Worm (Caenorhabditis elegans) whole organism, L1 larva: ENCODE data around the gene F46C5.7.
A peak's percentile ranks its signal among the peaks of the same experiment; 100 is the strongest.

Experiments used
- C04F5.9 ChIP-seq: sonication (generic microtip); optimal IDR thresholded peaks from 2 replicates; lab custom pipeline; 2016; ENCODE audit warnings: missing genetic modification characterization, missing compliant biosample characterization
- C34B4.2 ChIP-seq: sonication (generic microtip); optimal IDR thresholded peaks from 2 replicates; lab custom pipeline; 2017; ENCODE audit warnings: mild to moderate bottlenecking, missing genetic modification characterization, missing compliant biosample characterization
- F16B12.6 ChIP-seq: fragments of 150-350 bp; optimal IDR thresholded peaks from 2 replicates; lab custom pipeline; 2014; ENCODE audit warnings: missing biosample characterization, missing genetic modification characterization
- Y116A8C.19 ChIP-seq: sonication (generic microtip); optimal IDR thresholded peaks from 2 replicates; lab custom pipeline; 2016; ENCODE audit warnings: missing compliant biosample characterization, missing genetic modification characterization, borderline replicate concordance
- alr-1 ChIP-seq: fragments of 200-800 bp; sonication (Bioruptor generic); optimal IDR thresholded peaks from 2 replicates; lab custom pipeline; 2018; ENCODE audit warnings: borderline replicate concordance, mild to moderate bottlenecking, missing genetic modification characterization, missing compliant biosample characterization
- aly-2 ChIP-seq: fragments of 150-350 bp; optimal IDR thresholded peaks from 2 replicates; lab custom pipeline; 2014; ENCODE audit warnings: missing biosample characterization, missing genetic modification characterization
- ama-1 ChIP-seq: fragments of 150-350 bp; optimal IDR thresholded peaks from 2 replicates; lab custom pipeline; 2014
- blmp-1 ChIP-seq: fragments of 150-350 bp; optimal IDR thresholded peaks from 2 replicates; lab custom pipeline; 2014; ENCODE audit warnings: missing biosample characterization, missing genetic modification characterization
- ceh-63 ChIP-seq: fragments of 200-800 bp; sonication (Bioruptor generic); optimal IDR thresholded peaks from 2 replicates; lab custom pipeline; 2018; ENCODE audit warnings: mild to moderate bottlenecking, missing genetic modification characterization, missing compliant biosample characterization
- ceh-8 ChIP-seq: fragments of 200-800 bp; sonication (Bioruptor generic); optimal IDR thresholded peaks from 2 replicates; lab custom pipeline; 2018; ENCODE audit warnings: mild to moderate bottlenecking, missing genetic modification characterization, moderate library complexity, missing compliant biosample characterization
- ceh-82 ChIP-seq, 3 experiments: fragments of 150-350 bp in 1 of 3; sonication (generic microtip) in 2 of 3; optimal IDR thresholded peaks; 2 replicates each; lab custom pipeline; 2014 to 2017; ENCODE audit warnings: missing biosample characterization in 3 of 3, missing genetic modification characterization in 3 of 3
- ceh-88 ChIP-seq: fragments of 200-800 bp; sonication (Bioruptor generic); IDR thresholded peaks from 2 replicates; pipeline ENCODE4 v1.3.6; 2022; ENCODE audit warnings: missing genetic modification characterization, missing compliant biosample characterization
- ceh-90 ChIP-seq: sonication (generic microtip); optimal IDR thresholded peaks from 2 replicates; lab custom pipeline; 2016; ENCODE audit warnings: missing genetic modification characterization, missing compliant biosample characterization
- ces-1 ChIP-seq: fragments of 150-350 bp; optimal IDR thresholded peaks from 2 replicates; lab custom pipeline; 2014; ENCODE audit warnings: missing biosample characterization, missing genetic modification reagents, missing genetic modification characterization
- dpl-1 ChIP-seq, 3 experiments: fragments of 150-350 bp in 2 of 3; sonication (generic microtip) in 1 of 3; optimal IDR thresholded peaks; 2 replicates each; lab custom pipeline; 2014 to 2017; ENCODE audit warnings: missing biosample characterization in 3 of 3, missing genetic modification characterization in 3 of 3, missing genetic modification reagents in 3 of 3
- dsc-1 ChIP-seq: sonication (generic microtip); optimal IDR thresholded peaks from 2 replicates; lab custom pipeline; 2016; ENCODE audit warnings: mild to moderate bottlenecking, missing genetic modification characterization, missing compliant biosample characterization
- efl-1 ChIP-seq, 4 experiments: fragments of 150-350 bp; optimal IDR thresholded peaks in 3 of 4; peaks in 1 of 4; 1 replicate in 1 of 4; 2 replicates in 3 of 4; lab custom pipeline; 2014; ENCODE audit warnings: missing biosample characterization in 2 of 4, missing genetic modification characterization in 2 of 4, missing genetic modification reagents in 2 of 4
- efl-3 ChIP-seq: fragments of 200-800 bp; sonication (Bioruptor generic); optimal IDR thresholded peaks from 2 replicates; lab custom pipeline; 2018; ENCODE audit warnings: mild to moderate bottlenecking, missing genetic modification characterization, missing compliant biosample characterization
- egl-27 ChIP-seq, 2 experiments: fragments of 150-350 bp in 1 of 2; sonication (generic microtip); optimal IDR thresholded peaks; 3 replicates each; lab custom pipeline; 2017 to 2018; ENCODE audit warnings: missing biosample characterization in 2 of 2, missing genetic modification characterization in 2 of 2, missing genetic modification reagents in 2 of 2
- fkh-8 ChIP-seq: sonication (generic microtip); optimal IDR thresholded peaks from 2 replicates; lab custom pipeline; 2016; ENCODE audit warnings: mild to moderate bottlenecking, missing genetic modification characterization, missing compliant biosample characterization
- fos-1 ChIP-seq: fragments of 150-350 bp; optimal IDR thresholded peaks from 2 replicates; lab custom pipeline; 2014; ENCODE audit warnings: missing biosample characterization, missing genetic modification characterization
- grh-1 ChIP-seq: fragments of 200-800 bp; sonication (Bioruptor generic); IDR thresholded peaks from 2 replicates; pipeline ENCODE4 v1.3.6; 2022; ENCODE audit warnings: missing genetic modification reagents, missing genetic modification characterization, missing compliant biosample characterization
- irx-1 ChIP-seq: sonication (generic microtip); optimal IDR thresholded peaks from 2 replicates; lab custom pipeline; 2016; ENCODE audit warnings: missing genetic modification characterization, missing compliant biosample characterization
- isw-1 ChIP-seq: fragments of 200-800 bp; sonication (Bioruptor generic); IDR thresholded peaks from 2 replicates; pipeline ENCODE4 v1.3.6; 2022; ENCODE audit warnings: missing genetic modification characterization, missing compliant biosample characterization
- jun-1 ChIP-seq: fragments of 150-350 bp; optimal IDR thresholded peaks from 2 replicates; lab custom pipeline; 2014; ENCODE audit warnings: missing biosample characterization, missing genetic modification reagents, missing genetic modification characterization
- lin-15B ChIP-seq: fragments of 150-350 bp; sonication (generic microtip); optimal IDR thresholded peaks from 3 replicates; lab custom pipeline; 2014; ENCODE audit warnings: missing biosample characterization, missing genetic modification characterization
- lin-35 ChIP-seq, 2 experiments: fragments of 150-350 bp; optimal IDR thresholded peaks; 2 replicates each; lab custom pipeline; 2014; ENCODE audit warnings: missing biosample characterization in 2 of 2, missing genetic modification characterization in 2 of 2, missing genetic modification reagents in 2 of 2
- lir-3 ChIP-seq: sonication (generic microtip); optimal IDR thresholded peaks from 2 replicates; lab custom pipeline; 2016; ENCODE audit warnings: mild to moderate bottlenecking, missing genetic modification characterization, moderate library complexity, missing compliant biosample characterization; ENCODE audit not compliant: poor library complexity
- mdl-1 ChIP-seq, 2 experiments: fragments of 150-350 bp; optimal IDR thresholded peaks; 2 replicates each; lab custom pipeline; 2014 to 2017; ENCODE audit warnings: missing biosample characterization in 2 of 2, missing genetic modification characterization in 2 of 2, inconsistent platforms in 1 of 2
- mef-2 ChIP-seq: fragments of 150-350 bp; optimal IDR thresholded peaks from 2 replicates; lab custom pipeline; 2014; ENCODE audit warnings: missing biosample characterization, missing genetic modification characterization
- nhr-11 ChIP-seq: fragments of 150-350 bp; optimal IDR thresholded peaks from 2 replicates; lab custom pipeline; 2014; ENCODE audit warnings: missing biosample characterization, missing genetic modification characterization
- nhr-12 ChIP-seq: sonication (generic microtip); optimal IDR thresholded peaks from 2 replicates; lab custom pipeline; 2017; ENCODE audit warnings: missing biosample characterization, missing genetic modification characterization
- nhr-20 ChIP-seq: sonication (generic microtip); optimal IDR thresholded peaks from 2 replicates; lab custom pipeline; 2016; ENCODE audit warnings: mild to moderate bottlenecking, missing genetic modification characterization, missing compliant biosample characterization
- nhr-28 ChIP-seq: fragments of 150-350 bp; optimal IDR thresholded peaks from 2 replicates; lab custom pipeline; 2014; ENCODE audit warnings: missing biosample characterization, missing genetic modification characterization
- nhr-47 ChIP-seq: sonication (generic microtip); optimal IDR thresholded peaks from 2 replicates; lab custom pipeline; 2016; ENCODE audit warnings: mild to moderate bottlenecking, missing genetic modification characterization, moderate library complexity, missing compliant biosample characterization
- nhr-71 ChIP-seq: sonication (generic microtip); optimal IDR thresholded peaks from 2 replicates; lab custom pipeline; 2016; ENCODE audit warnings: mild to moderate bottlenecking, missing genetic modification characterization, moderate library complexity, missing compliant biosample characterization
- nhr-76 ChIP-seq: sonication (generic microtip); optimal IDR thresholded peaks from 2 replicates; lab custom pipeline; 2017; ENCODE audit warnings: missing biosample characterization, missing genetic modification characterization
- nhr-84 ChIP-seq: sonication (generic microtip); optimal IDR thresholded peaks from 2 replicates; lab custom pipeline; 2017; ENCODE audit warnings: missing biosample characterization, missing genetic modification characterization
- pag-3 ChIP-seq: sonication (generic microtip); optimal IDR thresholded peaks from 2 replicates; lab custom pipeline; 2017; ENCODE audit warnings: missing genetic modification characterization, mild to moderate bottlenecking, missing compliant biosample characterization, antibody characterized with exemption, borderline replicate concordance; ENCODE audit not compliant: insufficient read depth
- pax-3 ChIP-seq: fragments of 200-800 bp; sonication (Bioruptor generic); optimal IDR thresholded peaks from 2 replicates; lab custom pipeline; 2018; ENCODE audit warnings: mild to moderate bottlenecking, missing genetic modification characterization, moderate library complexity, missing compliant biosample characterization
- pqm-1 ChIP-seq: sonication (generic microtip); optimal IDR thresholded peaks from 3 replicates; lab custom pipeline; 2017; ENCODE audit warnings: missing biosample characterization, missing genetic modification characterization
- rnt-1 ChIP-seq: sonication (generic microtip); optimal IDR thresholded peaks from 2 replicates; lab custom pipeline; 2016; ENCODE audit warnings: mild to moderate bottlenecking, missing genetic modification characterization, moderate library complexity, missing compliant biosample characterization
- snu-23 ChIP-seq: sonication (generic microtip); optimal IDR thresholded peaks from 2 replicates; lab custom pipeline; 2016; ENCODE audit warnings: missing genetic modification characterization, missing compliant biosample characterization
- sptf-1 ChIP-seq: fragments of 150-350 bp; optimal IDR thresholded peaks from 2 replicates; lab custom pipeline; 2014; ENCODE audit warnings: missing biosample characterization, missing genetic modification characterization
- sup-37 ChIP-seq: fragments of 200-800 bp; sonication (Bioruptor generic); optimal IDR thresholded peaks from 2 replicates; lab custom pipeline; 2018; ENCODE audit warnings: mild to moderate bottlenecking, missing genetic modification characterization, missing compliant biosample characterization
- unc-130 ChIP-seq: fragments of 150-350 bp; optimal IDR thresholded peaks from 2 replicates; lab custom pipeline; 2017; ENCODE audit warnings: missing biosample characterization, missing genetic modification characterization, inconsistent platforms
- unc-30 ChIP-seq: sonication (generic microtip); optimal IDR thresholded peaks from 2 replicates; lab custom pipeline; 2017; ENCODE audit warnings: missing biosample characterization, missing genetic modification characterization
- unc-98 ChIP-seq: fragments of 200-800 bp; sonication (Bioruptor generic); IDR thresholded peaks from 2 replicates; pipeline ENCODE4 v1.3.6; 2022; ENCODE audit warnings: missing genetic modification characterization, missing compliant biosample characterization
- xbp-1 ChIP-seq: sonication (generic microtip); optimal IDR thresholded peaks from 2 replicates; lab custom pipeline; 2016; ENCODE audit warnings: missing genetic modification characterization, missing compliant biosample characterization
- zag-1 ChIP-seq: fragments of 150-350 bp; optimal IDR thresholded peaks from 2 replicates; lab custom pipeline; 2014; ENCODE audit warnings: missing biosample characterization, missing genetic modification characterization
- zip-4 ChIP-seq: fragments of 200-800 bp; sonication (Bioruptor generic); optimal IDR thresholded peaks from 2 replicates; lab custom pipeline; 2018; ENCODE audit warnings: mild to moderate bottlenecking, missing genetic modification characterization, moderate library complexity, missing compliant biosample characterization
- ztf-11 ChIP-seq, 2 experiments: sonication (generic microtip); optimal IDR thresholded peaks; 2 replicates each; lab custom pipeline; 2016 to 2017; ENCODE audit warnings: missing genetic modification characterization in 2 of 2, missing biosample characterization in 1 of 2, missing compliant biosample characterization in 1 of 2
- ztf-4 ChIP-seq: fragments of 150-350 bp; optimal IDR thresholded peaks from 2 replicates; lab custom pipeline; 2014; ENCODE audit warnings: missing biosample characterization, missing genetic modification characterization

Gene F46C5.7

DNA sequence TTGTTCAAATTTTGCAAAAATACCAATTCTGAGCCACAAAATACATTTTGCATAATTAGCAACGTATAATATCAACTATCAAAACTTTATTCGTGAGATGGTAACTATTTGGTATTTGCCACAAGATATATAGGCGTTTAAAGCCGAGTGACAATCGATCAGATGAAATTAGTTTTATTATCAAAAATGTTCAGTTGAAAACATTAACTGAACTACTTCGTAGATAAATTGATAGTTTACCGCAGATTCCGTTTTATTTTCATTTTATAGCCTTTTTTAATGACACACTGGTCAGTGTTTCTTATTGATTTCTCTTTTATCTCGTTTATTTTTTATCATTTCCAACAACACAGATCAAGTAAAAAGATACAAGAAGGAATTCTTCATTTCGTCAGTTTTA is 21.9 kb upstream of the F46C5.7 start (continued):
- no peak for TF ChIP-seq unc-98 (GFP tag; lab: Robert Waterston, UW)
- no peak for TF ChIP-seq efl-3 (GFP tag; lab: Kevin White, UChicago)
- TF ChIP-seq egl-27 (tag; optimal IDR thresholded peaks at IDR 0.05; lab: Kevin White, UChicago) = no peak
- TF ChIP-seq dpl-1 (GFP tag; optimal IDR thresholded peaks at IDR 0.05; lab: Kevin White, UChicago) = no peak
- no peak for TF ChIP-seq aly-2
- TF ChIP-seq blmp-1 = peak; percentile 32
- no peak for TF ChIP-seq pax-3
- no peak for TF ChIP-seq ceh-8 (GFP tag; lab: Kevin White, UChicago)
- peak; percentile 63 for TF ChIP-seq snu-23 (GFP tag; lab: Kevin White, UChicago)
- TF ChIP-seq nhr-47 (tag; lab: Kevin White, UChicago) = peak; percentile 36
- TF ChIP-seq mef-2 (tag; lab: Kevin White, UChicago) = no peak
- TF ChIP-seq unc-30 (tag; lab: Kevin White, UChicago) = no peak
- no peak for TF ChIP-seq pqm-1
- no peak for TF ChIP-seq nhr-12 (tag; lab: Kevin White, UChicago)
- no peak for TF ChIP-seq grh-1 (GFP tag; lab: Robert Waterston, UW)
- no peak for TF ChIP-seq nhr-76 (tag; lab: Kevin White, UChicago)
- no peak for TF ChIP-seq nhr-11
- no peak for TF ChIP-seq sup-37 (GFP tag; lab: Kevin White, UChicago)
- TF ChIP-seq nhr-71 (tag; lab: Kevin White, UChicago) = peak; percentile 58
- TF ChIP-seq jun-1 (tag; lab: Kevin White, UChicago) = no peak
- TF ChIP-seq dsc-1 (tag; lab: Kevin White, UChicago) = no peak
- no peak for TF ChIP-seq alr-1 (tag; lab: Kevin White, UChicago)
- no peak for TF ChIP-seq ztf-4 (tag; lab: Kevin White, UChicago)
- no peak for TF ChIP-seq rnt-1 (tag; lab: Kevin White, UChicago)
- TF ChIP-seq isw-1 = no peak
- no peak for TF ChIP-seq irx-1 (tag; lab: Kevin White, UChicago)
- no peak for TF ChIP-seq ztf-11 (tag; optimal IDR thresholded peaks at IDR 0.05; lab: Kevin White, UChicago)
- TF ChIP-seq sptf-1 (tag; lab: Kevin White, UChicago) = no peak
- TF ChIP-seq zag-1 (tag; lab: Kevin White, UChicago) = no peak
- TF ChIP-seq unc-130 = no peak
- no peak for TF ChIP-seq nhr-28 (tag; lab: Kevin White, UChicago)
- no peak for TF ChIP-seq xbp-1 (tag; lab: Kevin White, UChicago)
- peak in 1 of 2 experiments; percentile 32 for TF ChIP-seq lin-35 (GFP tag; optimal IDR thresholded peaks at IDR 0.05; lab: Kevin White, UChicago)
- no peak for TF ChIP-seq ama-1 (lab: Kevin White, UChicago)
- no peak for TF ChIP-seq ceh-82 (tag; optimal IDR thresholded peaks at IDR 0.05; lab: Kevin White, UChicago)
- no peak for TF ChIP-seq F16B12.6 (tag; lab: Kevin White, UChicago)
- TF ChIP-seq zip-4 = no peak
- TF ChIP-seq fos-1 (tag; lab: Kevin White, UChicago) = no peak
- TF ChIP-seq ceh-63 = no peak
- no peak for TF ChIP-seq ceh-88 (GFP tag; lab: Robert Waterston, UW)
- TF ChIP-seq fkh-8 (tag; lab: Kevin White, UChicago) = no peak
- TF ChIP-seq efl-1 (optimal IDR thresholded peaks at IDR 0.05; lab: Kevin White, UChicago) = no peak
- peak in 1 of 2 experiments; percentile 49 for TF ChIP-seq efl-1 (GFP tag; optimal IDR thresholded peaks at IDR 0.05 in 1 of 2; lab: Kevin White, UChicago)
- no peak for TF ChIP-seq mdl-1 (tag; optimal IDR thresholded peaks at IDR 0.05; lab: Kevin White, UChicago)
- no peak for TF ChIP-seq lin-15B
- no peak for TF ChIP-seq C34B4.2 (tag; lab: Kevin White, UChicago)
- TF ChIP-seq nhr-20 (tag; lab: Kevin White, UChicago) = peak; percentile 46
- no peak for TF ChIP-seq Y116A8C.19 (tag; lab: Kevin White, UChicago)
- TF ChIP-seq pag-3 (tag; lab: Kevin White, UChicago) = no peak
- peak; percentile 14 for TF ChIP-seq lir-3 (tag; lab: Kevin White, UChicago)
- no peak for TF ChIP-seq ces-1 (GFP tag; lab: Kevin White, UChicago)
- no peak for TF ChIP-seq ceh-90
- TF ChIP-seq C04F5.9 (tag; lab: Kevin White, UChicago) = no peak
- TF ChIP-seq nhr-84 (tag; lab: Kevin White, UChicago) = no peak
